Fruit fly (Drosophila melanogaster) whole organism, wandering third instar larva: ENCODE measurements around the gene CG14739.
A peak's percentile ranks its signal among the peaks of the same experiment; 100 is the strongest.

Experiments used
- Abd-B ChIP-seq: fragments of >200 bp; optimal IDR thresholded peaks from 2 replicates; lab custom pipeline; 2017; ENCODE audit warnings: missing biosample characterization, missing genetic modification characterization
- CG32264 ChIP-seq: fragments of 200-800 bp; sonication (Bioruptor generic); optimal IDR thresholded peaks from 2 replicates; lab custom pipeline; 2016; ENCODE audit warnings: missing biosample characterization, missing genetic modification characterization
- CG9705 ChIP-seq: fragments of 200-800 bp; sonication (Bioruptor generic); optimal IDR thresholded peaks from 2 replicates; lab custom pipeline; 2018; ENCODE audit warnings: missing biosample characterization, mild to moderate bottlenecking, missing genetic modification characterization
- CrebA ChIP-seq: fragments of 200-800 bp; sonication (Bioruptor generic); optimal IDR thresholded peaks from 2 replicates; lab custom pipeline; 2016; ENCODE audit warnings: missing biosample characterization, mild to moderate bottlenecking, missing genetic modification characterization, borderline replicate concordance
- Dfd ChIP-seq: fragments of >200 bp; optimal IDR thresholded peaks from 2 replicates; lab custom pipeline; 2017; ENCODE audit warnings: missing biosample characterization, missing genetic modification characterization
- Dif ChIP-seq: fragments of 200-275, 200-300 bp; sonication (Bioruptor generic); optimal IDR thresholded peaks from 2 replicates; lab custom pipeline; 2018; ENCODE audit warnings: missing biosample characterization, missing genetic modification characterization; ENCODE audit not compliant: partially characterized antibody
- GATAd ChIP-seq: sonication (Bioruptor generic); optimal IDR thresholded peaks from 2 replicates; lab custom pipeline; 2016; ENCODE audit warnings: missing biosample characterization, missing genetic modification characterization
- HLH106 ChIP-seq: fragments of 200-800 bp; optimal IDR thresholded peaks from 3 replicates; lab custom pipeline; 2019; ENCODE audit warnings: missing biosample characterization, mild to moderate bottlenecking, missing genetic modification characterization, moderate library complexity
- Hnf4 ChIP-seq: fragments of 200-800 bp; sonication (Bioruptor generic); optimal IDR thresholded peaks from 2 replicates; lab custom pipeline; 2016; ENCODE audit warnings: missing biosample characterization, mild to moderate bottlenecking, missing genetic modification characterization
- Hr78 ChIP-seq: fragments of >200 bp; optimal IDR thresholded peaks from 2 replicates; lab custom pipeline; 2017; ENCODE audit warnings: missing biosample characterization, missing genetic modification characterization
- Hr83 ChIP-seq: fragments of 200-300 bp; sonication (Bioruptor generic); optimal IDR thresholded peaks from 2 replicates; lab custom pipeline; 2016; ENCODE audit warnings: missing biosample characterization, mild to moderate bottlenecking, missing genetic modification characterization, moderate library complexity; ENCODE audit not compliant: poor library complexity, severe bottlenecking
- Jra ChIP-seq: sonication (Bioruptor generic); optimal IDR thresholded peaks from 2 replicates; lab custom pipeline; 2016; ENCODE audit warnings: missing biosample characterization, missing genetic modification characterization
- Mio ChIP-seq: sonication (Bioruptor generic); optimal IDR thresholded peaks from 2 replicates; lab custom pipeline; 2016; ENCODE audit warnings: missing biosample characterization, missing genetic modification characterization
- Myc ChIP-seq: fragments of >200 bp; optimal IDR thresholded peaks from 2 replicates; lab custom pipeline; 2017
- N ChIP-seq: fragments of >200 bp; optimal IDR thresholded peaks from 2 replicates; lab custom pipeline; 2018; ENCODE audit warnings: missing biosample characterization, missing external identifiers, missing genetic modification characterization
- OdsH ChIP-seq: fragments of 200-800 bp; sonication (Bioruptor generic); optimal IDR thresholded peaks from 2 replicates; lab custom pipeline; 2016; ENCODE audit warnings: missing biosample characterization, mild to moderate bottlenecking, missing genetic modification characterization
- Rel ChIP-seq, 2 experiments: fragments of 200-800 bp; sonication (Bioruptor generic) in 1 of 2; optimal IDR thresholded peaks; 2 replicates in 1 of 2; 3 replicates in 1 of 2; lab custom pipeline; 2016 to 2019; ENCODE audit warnings: mild to moderate bottlenecking in 2 of 2, missing biosample characterization in 2 of 2, missing genetic modification characterization in 2 of 2, moderate library complexity in 1 of 2
- Sp1 ChIP-seq: fragments of 200-800 bp; sonication (Bioruptor generic); optimal IDR thresholded peaks from 3 replicates; lab custom pipeline; 2019; ENCODE audit warnings: missing biosample characterization, mild to moderate bottlenecking, missing genetic modification characterization, moderate library complexity
- Vsx2 ChIP-seq: fragments of 200-300, 225-300 bp; sonication (Bioruptor generic); optimal IDR thresholded peaks from 2 replicates; lab custom pipeline; 2018; ENCODE audit warnings: missing biosample characterization, missing genetic modification characterization; ENCODE audit not compliant: partially characterized antibody
- br ChIP-seq: fragments of 200-800 bp; sonication (Bioruptor generic); optimal IDR thresholded peaks from 2 replicates; lab custom pipeline; 2016; ENCODE audit warnings: missing biosample characterization, missing genetic modification characterization
- brk ChIP-seq: fragments of 200-800 bp; sonication (Bioruptor generic); optimal IDR thresholded peaks from 2 replicates; lab custom pipeline; 2016; ENCODE audit warnings: missing biosample characterization, mild to moderate bottlenecking, missing genetic modification characterization
- dl ChIP-seq, 2 experiments: fragments of 175-275, 200-275 bp in 1 of 2; fragments of 200-275 bp in 1 of 2; sonication (Bioruptor generic); optimal IDR thresholded peaks; lab custom pipeline; 2018; ENCODE audit warnings: mild to moderate bottlenecking in 2 of 2, missing biosample characterization in 2 of 2, missing genetic modification characterization in 2 of 2, moderate library complexity in 2 of 2; ENCODE audit not compliant: partially characterized antibody in 2 of 2, insufficient read depth in 1 of 2
- dmrt93B ChIP-seq: fragments of 200-800 bp; sonication (Bioruptor generic); optimal IDR thresholded peaks from 2 replicates; lab custom pipeline; 2018; ENCODE audit warnings: missing biosample characterization, mild to moderate bottlenecking, missing genetic modification characterization
- dsf ChIP-seq: sonication (Bioruptor generic); optimal IDR thresholded peaks from 2 replicates; lab custom pipeline; 2016; ENCODE audit warnings: missing biosample characterization, missing genetic modification characterization, borderline replicate concordance
- ey ChIP-seq: fragments of 200-800 bp; sonication (Bioruptor generic); optimal IDR thresholded peaks from 2 replicates; lab custom pipeline; 2016; ENCODE audit warnings: missing biosample characterization, missing genetic modification characterization
- foxo ChIP-seq, 2 experiments: fragments of 200-800 bp; sonication (Bioruptor generic); optimal IDR thresholded peaks; 2 replicates in 1 of 2; 3 replicates in 1 of 2; lab custom pipeline; 2016 to 2017; ENCODE audit warnings: missing biosample characterization in 2 of 2, missing genetic modification characterization in 2 of 2
- fru ChIP-seq: fragments of 200-800 bp; sonication (Bioruptor generic); optimal IDR thresholded peaks from 3 replicates; lab custom pipeline; 2016; ENCODE audit warnings: missing biosample characterization, mild to moderate bottlenecking, missing genetic modification characterization
- h ChIP-seq: fragments of 200-800 bp; sonication (Bioruptor generic); optimal IDR thresholded peaks from 3 replicates; lab custom pipeline; 2016; ENCODE audit warnings: missing biosample characterization, mild to moderate bottlenecking, missing genetic modification characterization
- jim ChIP-seq: fragments of 175-275, 200-325 bp; sonication (Bioruptor generic); optimal IDR thresholded peaks from 2 replicates; lab custom pipeline; 2016; ENCODE audit warnings: missing biosample characterization, mild to moderate bottlenecking, missing genetic modification characterization
- lola ChIP-seq: fragments of >200 bp; optimal IDR thresholded peaks from 2 replicates; lab custom pipeline; 2017; ENCODE audit warnings: missing biosample characterization, missing genetic modification characterization
- pan ChIP-seq: fragments of >200 bp; optimal IDR thresholded peaks from 2 replicates; lab custom pipeline; 2017
- psq ChIP-seq: fragments of 200-800 bp; sonication (Bioruptor generic); optimal IDR thresholded peaks from 3 replicates; lab custom pipeline; 2017; ENCODE audit warnings: missing biosample characterization, mild to moderate bottlenecking, missing genetic modification characterization, moderate library complexity
- rgr ChIP-seq: fragments of 200-800 bp; sonication (Bioruptor generic); optimal IDR thresholded peaks from 3 replicates; lab custom pipeline; 2016; ENCODE audit warnings: missing biosample characterization, mild to moderate bottlenecking, missing genetic modification characterization
- sage ChIP-seq: fragments of 200-800 bp; sonication (Bioruptor generic); optimal IDR thresholded peaks from 2 replicates; lab custom pipeline; 2016; ENCODE audit warnings: missing biosample characterization, mild to moderate bottlenecking, missing genetic modification characterization
- sv ChIP-seq: fragments of 200-800 bp; sonication (Bioruptor generic); optimal IDR thresholded peaks from 3 replicates; lab custom pipeline; 2016; ENCODE audit warnings: missing biosample characterization, missing genetic modification characterization
- tai ChIP-seq: sonication (Bioruptor generic); optimal IDR thresholded peaks from 2 replicates; lab custom pipeline; 2016; ENCODE audit warnings: missing biosample characterization, missing genetic modification characterization
- usp ChIP-seq: fragments of >200 bp; optimal IDR thresholded peaks from 2 replicates; lab custom pipeline; 2017; ENCODE audit warnings: missing biosample characterization, missing genetic modification characterization
- woc ChIP-seq: sonication (Bioruptor generic); optimal IDR thresholded peaks from 2 replicates; lab custom pipeline; 2016; ENCODE audit warnings: missing biosample characterization, mild to moderate bottlenecking, missing genetic modification characterization

CG14739 gene

DNA sequence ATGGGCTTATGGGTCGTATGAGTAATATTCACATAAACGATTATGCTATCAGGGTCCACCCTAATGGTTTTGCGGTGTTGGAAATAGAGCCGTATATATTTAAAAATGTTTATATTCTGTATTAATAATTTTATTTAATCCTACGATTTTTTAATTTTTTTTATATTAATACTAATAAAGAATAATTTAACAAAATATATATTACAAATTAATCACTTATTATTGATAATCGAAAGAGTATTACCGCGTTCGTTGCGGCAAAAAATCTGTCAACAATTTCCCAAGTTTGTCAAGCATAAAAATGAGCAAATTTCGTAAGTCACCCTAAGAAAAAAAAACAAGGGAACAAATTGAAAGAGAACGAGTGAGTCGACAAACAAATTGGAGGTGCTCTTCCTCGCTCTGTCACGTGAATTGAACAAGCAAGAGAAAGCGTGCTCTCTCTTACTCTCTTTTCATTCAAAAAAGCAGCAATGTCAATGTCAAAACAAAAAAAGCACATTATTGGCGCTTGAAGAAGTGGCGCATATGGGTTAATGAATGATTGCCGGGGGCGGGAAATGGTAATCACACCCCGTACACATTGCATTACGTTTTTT lies 31.5 kb upstream of the CG14739 start:
- TF ChIP-seq Dif (peak; percentile 3), Hr83 (GFP tag; lab: Kevin White, UChicago) (no peak)

dm6 chr3R:12078961-12079360 lies 29.9 kb upstream of the CG14739 start:
- TF ChIP-seq Myc (lab: Kevin White, UChicago) (no peak), dsf (no peak), foxo (GFP tag; optimal IDR thresholded peaks at IDR 0.05; lab: Kevin White, UChicago) (peak in 1 of 2 experiments; percentile 80), CG32264 (GFP tag; lab: Kevin White, UChicago) (no peak), psq (GFP tag; lab: Kevin White, UChicago) (peak; percentile 68), sv (GFP tag; lab: Kevin White, UChicago) (no peak), Rel (GFP tag; optimal IDR thresholded peaks at IDR 0.05; lab: Kevin White, UChicago) (no peak), Rel (tag; optimal IDR thresholded peaks at IDR 0.05; lab: Kevin White, UChicago) (peak; percentile 64), dl (GFP tag; optimal IDR thresholded peaks at IDR 0.05; lab: Kevin White, UChicago; ENCODE audit: insufficient read depth in 1 of 2, partially characterized antibody in 2 of 2) (no peak), Sp1 (GFP tag; lab: Kevin White, UChicago) (peak; percentile 84), fru (GFP tag; lab: Kevin White, UChicago) (peak; percentile 72), HLH106 (tag; lab: Kevin White, UChicago) (peak; percentile 93), OdsH (GFP tag; lab: Kevin White, UChicago) (peak; percentile 68), Jra (GFP tag; lab: Kevin White, UChicago) (no peak), ey (GFP tag; lab: Kevin White, UChicago) (peak; percentile 5), CG9705 (GFP tag; lab: Kevin White, UChicago) (peak; percentile 75), Hr83 (GFP tag; lab: Kevin White, UChicago) (no peak), dmrt93B (GFP tag; lab: Kevin White, UChicago) (peak; percentile 70), CrebA (GFP tag; lab: Kevin White, UChicago) (no peak), Dfd (GFP tag; lab: Kevin White, UChicago) (no peak), Mio (GFP tag; lab: Kevin White, UChicago) (no peak), jim (GFP tag; lab: Kevin White, UChicago) (no peak), h (GFP tag; lab: Kevin White, UChicago) (peak; percentile 78), pan (no peak), rgr (GFP tag; lab: Kevin White, UChicago) (peak; percentile 82), br (GFP tag; lab: Kevin White, UChicago) (peak; percentile 43), usp (no peak), Hnf4 (GFP tag; lab: Kevin White, UChicago) (peak; percentile 56), brk (GFP tag; lab: Kevin White, UChicago) (peak; percentile 47), tai (no peak), lola (GFP tag; lab: Kevin White, UChicago) (no peak), sage (GFP tag; lab: Kevin White, UChicago) (peak; percentile 52), GATAd (no peak), N (GFP tag; lab: Kevin White, UChicago) (no peak), Abd-B (GFP tag; lab: Kevin White, UChicago) (no peak), Dif (no peak), Vsx2 (GFP tag; lab: Kevin White, UChicago) (no peak), Hr78 (GFP tag; lab: Kevin White, UChicago) (no peak), woc (GFP tag; lab: Kevin White, UChicago) (peak; percentile 21)

DNA sequence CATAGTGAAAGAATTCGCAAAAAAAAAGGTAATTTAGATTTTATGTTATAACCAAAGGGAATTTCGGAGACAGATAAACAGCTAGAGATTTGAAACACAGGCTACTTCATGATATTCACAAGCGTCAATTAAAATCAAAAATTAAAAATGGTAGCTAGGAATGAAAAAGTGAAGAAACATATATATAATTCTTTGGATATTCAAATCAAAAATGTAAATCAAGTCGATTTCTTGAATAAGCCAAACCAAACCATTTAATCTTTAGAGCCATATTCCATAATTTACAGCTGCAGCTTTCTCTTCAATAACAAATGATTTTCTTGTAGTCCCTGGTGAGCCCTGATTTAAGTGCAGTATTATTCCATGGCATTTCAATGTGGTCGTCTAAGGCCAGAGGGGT lies 13.8 kb upstream of the CG14739 start, which contains the start of gene CG14740:
Gene CG14740 (minus strand): TSS at position 101 of the 400 bp plus-strand sequence.
- TF ChIP-seq pan (no peak), Mio (GFP tag; lab: Kevin White, UChicago) (no peak), Hnf4 (GFP tag; lab: Kevin White, UChicago) (no peak), tai (no peak), Hr83 (GFP tag; lab: Kevin White, UChicago) (no peak), psq (GFP tag; lab: Kevin White, UChicago) (no peak), rgr (GFP tag; lab: Kevin White, UChicago) (no peak), ey (GFP tag; lab: Kevin White, UChicago) (no peak)
